Worm (Caenorhabditis elegans) whole organism, L2 larva: ENCODE measurements around the gene let-756.

ENCODE experiments used
- C34F6.9 ChIP-seq: fragments of 150-350 bp; optimal IDR thresholded peaks from 2 replicates; lab custom pipeline; 2014; ENCODE audit warnings: missing biosample characterization, missing genetic modification characterization
- F13H6.1 ChIP-seq: sonication (generic microtip); optimal IDR thresholded peaks from 2 replicates; lab custom pipeline; 2016; ENCODE audit warnings: missing genetic modification characterization, missing compliant biosample characterization
- R02D3.7 ChIP-seq: fragments of 150-350 bp; optimal IDR thresholded peaks from 2 replicates; lab custom pipeline; 2014; ENCODE audit warnings: missing biosample characterization, missing genetic modification characterization
- ZK546.5 ChIP-seq: sonication (generic microtip); optimal IDR thresholded peaks from 2 replicates; lab custom pipeline; 2017; ENCODE audit warnings: missing biosample characterization, missing genetic modification characterization
- alr-1 ChIP-seq: fragments of 150-350 bp; optimal IDR thresholded peaks from 2 replicates; lab custom pipeline; 2014; ENCODE audit warnings: missing biosample characterization, missing genetic modification characterization
- aly-2 ChIP-seq: fragments of 150-350 bp; optimal IDR thresholded peaks from 2 replicates; lab custom pipeline; 2014; ENCODE audit warnings: missing biosample characterization, missing genetic modification characterization
- ama-1 ChIP-seq: fragments of 150-350 bp; optimal IDR thresholded peaks from 2 replicates; lab custom pipeline; 2018; ENCODE audit warnings: inconsistent platforms
- blmp-1 ChIP-seq: sonication (generic microtip); optimal IDR thresholded peaks from 2 replicates; lab custom pipeline; 2017; ENCODE audit warnings: missing genetic modification characterization, mild to moderate bottlenecking, missing compliant biosample characterization, antibody characterized with exemption, moderate library complexity; ENCODE audit not compliant: insufficient read depth
- ceh-82 ChIP-seq: fragments of 150-350 bp; optimal IDR thresholded peaks from 2 replicates; lab custom pipeline; 2014; ENCODE audit warnings: missing biosample characterization, missing genetic modification characterization
- crh-2 ChIP-seq: sonication (generic microtip); optimal IDR thresholded peaks from 2 replicates; lab custom pipeline; 2017; ENCODE audit warnings: missing biosample characterization, missing genetic modification characterization
- dmd-4 ChIP-seq: sonication (generic microtip); optimal IDR thresholded peaks from 2 replicates; lab custom pipeline; 2017; ENCODE audit warnings: missing biosample characterization, missing genetic modification characterization
- egl-27 ChIP-seq: sonication (generic microtip); optimal IDR thresholded peaks from 3 replicates; lab custom pipeline; 2017; ENCODE audit warnings: missing biosample characterization, missing genetic modification reagents, missing genetic modification characterization
- elt-1 ChIP-seq: fragments of 150-350 bp; optimal IDR thresholded peaks from 2 replicates; lab custom pipeline; 2014; ENCODE audit warnings: missing biosample characterization, missing genetic modification characterization
- elt-3 ChIP-seq: sonication (generic microtip); optimal IDR thresholded peaks from 2 replicates; lab custom pipeline; 2017; ENCODE audit warnings: missing biosample characterization, missing genetic modification characterization
- fos-1 ChIP-seq: fragments of 150-350 bp; optimal IDR thresholded peaks from 2 replicates; lab custom pipeline; 2014; ENCODE audit warnings: missing biosample characterization, missing genetic modification characterization
- gmeb-1 ChIP-seq: fragments of 150-350 bp; optimal IDR thresholded peaks from 2 replicates; lab custom pipeline; 2014; ENCODE audit warnings: missing biosample characterization, missing genetic modification characterization
- lin-13 ChIP-seq: fragments of 150-350 bp; optimal IDR thresholded peaks from 2 replicates; lab custom pipeline; 2014; ENCODE audit warnings: missing biosample characterization, missing genetic modification reagents, missing genetic modification characterization
- lin-39 ChIP-seq: fragments of 150-350 bp; optimal IDR thresholded peaks from 2 replicates; lab custom pipeline; 2014; ENCODE audit warnings: missing biosample characterization, missing genetic modification reagents, missing genetic modification characterization
- lsy-2 ChIP-seq, 2 experiments: fragments of 150-350 bp in 1 of 2; sonication (generic microtip) in 1 of 2; optimal IDR thresholded peaks; 2 replicates each; lab custom pipeline; 2014 to 2017; ENCODE audit warnings: missing biosample characterization in 2 of 2, missing genetic modification characterization in 2 of 2
- mab-5 ChIP-seq: fragments of 150-350 bp; optimal IDR thresholded peaks from 2 replicates; lab custom pipeline; 2014; ENCODE audit warnings: missing biosample characterization, missing genetic modification characterization
- mbf-1 ChIP-seq: sonication (generic microtip); optimal IDR thresholded peaks from 2 replicates; lab custom pipeline; 2017; ENCODE audit warnings: missing biosample characterization, missing genetic modification characterization
- mdl-1 ChIP-seq, 2 experiments: fragments of 150-350 bp in 1 of 2; sonication (generic microtip) in 1 of 2; optimal IDR thresholded peaks; 2 replicates each; lab custom pipeline; 2017; ENCODE audit warnings: missing biosample characterization in 2 of 2, missing genetic modification characterization in 2 of 2
- nhr-10 ChIP-seq: sonication (generic microtip); optimal IDR thresholded peaks from 2 replicates; lab custom pipeline; 2017; ENCODE audit warnings: missing biosample characterization, missing genetic modification characterization
- nhr-11 ChIP-seq: fragments of 150-350 bp; optimal IDR thresholded peaks from 2 replicates; lab custom pipeline; 2014; ENCODE audit warnings: missing biosample characterization, missing genetic modification characterization
- nhr-12 ChIP-seq: fragments of 150-350 bp; optimal IDR thresholded peaks from 2 replicates; lab custom pipeline; 2014; ENCODE audit warnings: missing biosample characterization, missing genetic modification characterization
- nhr-129 ChIP-seq: fragments of 150-350 bp; optimal IDR thresholded peaks from 2 replicates; lab custom pipeline; 2014; ENCODE audit warnings: missing biosample characterization, missing genetic modification characterization
- nhr-21 ChIP-seq: fragments of 150-350 bp; optimal IDR thresholded peaks from 2 replicates; lab custom pipeline; 2014; ENCODE audit warnings: missing biosample characterization, missing genetic modification characterization
- nhr-237 ChIP-seq: fragments of 150-350 bp; optimal IDR thresholded peaks from 2 replicates; lab custom pipeline; 2014; ENCODE audit warnings: missing biosample characterization, missing genetic modification characterization
- nhr-25 ChIP-seq: fragments of 150-350 bp; sonication (generic microtip); optimal IDR thresholded peaks from 3 replicates; lab custom pipeline; 2014; ENCODE audit warnings: missing biosample characterization, missing genetic modification characterization
- nhr-6 ChIP-seq: fragments of 150-350 bp; optimal IDR thresholded peaks from 2 replicates; lab custom pipeline; 2014; ENCODE audit warnings: missing biosample characterization, missing genetic modification characterization
- nhr-77 ChIP-seq: fragments of 150-350 bp; optimal IDR thresholded peaks from 2 replicates; lab custom pipeline; 2014; ENCODE audit warnings: missing biosample characterization, missing genetic modification characterization
- peb-1 ChIP-seq: fragments of 150-350 bp; optimal IDR thresholded peaks from 2 replicates; lab custom pipeline; 2014; ENCODE audit warnings: missing biosample characterization, missing genetic modification characterization
- skn-1 ChIP-seq: sonication (generic microtip); optimal IDR thresholded peaks from 2 replicates; lab custom pipeline; 2017; ENCODE audit warnings: missing biosample characterization, missing genetic modification characterization
- sma-3 ChIP-seq: sonication (generic microtip); optimal IDR thresholded peaks from 2 replicates; lab custom pipeline; 2016; ENCODE audit warnings: missing genetic modification reagents, missing genetic modification characterization, missing compliant biosample characterization
- sma-9 ChIP-seq, 2 experiments: fragments of 150-350 bp in 1 of 2; sonication (generic microtip) in 1 of 2; optimal IDR thresholded peaks; 2 replicates each; lab custom pipeline; 2014 to 2016; ENCODE audit warnings: missing genetic modification characterization in 2 of 2, mild to moderate bottlenecking in 1 of 2, missing biosample characterization in 1 of 2, missing compliant biosample characterization in 1 of 2, missing genetic modification reagents in 1 of 2, moderate library complexity in 1 of 2
- snpc-4 ChIP-seq: fragments of 150-350 bp; optimal IDR thresholded peaks from 2 replicates; lab custom pipeline; 2014; ENCODE audit warnings: missing biosample characterization, missing genetic modification characterization
- unc-39 ChIP-seq: fragments of 150-350 bp; optimal IDR thresholded peaks from 2 replicates; lab custom pipeline; 2014; ENCODE audit warnings: missing biosample characterization, missing genetic modification characterization
- unc-55 ChIP-seq: fragments of 150-350 bp; sonication (generic microtip); optimal IDR thresholded peaks from 3 replicates; lab custom pipeline; 2014; ENCODE audit warnings: missing biosample characterization, missing genetic modification reagents, missing genetic modification characterization
- unc-62 ChIP-seq: fragments of 150-350 bp; optimal IDR thresholded peaks from 2 replicates; lab custom pipeline; 2014; ENCODE audit warnings: missing biosample characterization, missing genetic modification reagents, missing genetic modification characterization
- zag-1 ChIP-seq: fragments of 150-350 bp; optimal IDR thresholded peaks from 2 replicates; lab custom pipeline; 2014; ENCODE audit warnings: missing biosample characterization, missing genetic modification characterization
- ztf-4 ChIP-seq: fragments of 150-350 bp; optimal IDR thresholded peaks from 2 replicates; lab custom pipeline; 2014; ENCODE audit warnings: missing biosample characterization, missing genetic modification characterization

The let-756 gene

ce11 chrIII:6402810-6403209 lies 4.1 kb upstream of the let-756 start:
- no peak for TF ChIP-seq mbf-1
- TF ChIP-seq sma-9 (GFP tag; optimal IDR thresholded peaks at IDR 0.05; lab: Kevin White, UChicago): no peak
- no peak for TF ChIP-seq sma-9 (tag; optimal IDR thresholded peaks at IDR 0.05; lab: Kevin White, UChicago)
- no peak for TF ChIP-seq snpc-4 (tag; lab: Kevin White, UChicago)
- no peak for TF ChIP-seq mab-5 (tag; lab: Kevin White, UChicago)
- no peak for TF ChIP-seq nhr-25
- TF ChIP-seq ztf-4 (tag; lab: Kevin White, UChicago): no peak
- TF ChIP-seq unc-39: no peak
- TF ChIP-seq nhr-12 (tag; lab: Kevin White, UChicago): no peak
- TF ChIP-seq nhr-237 (tag; lab: Kevin White, UChicago): no peak
- TF ChIP-seq nhr-11: no peak
- no peak for TF ChIP-seq F13H6.1 (tag; lab: Kevin White, UChicago)
- no peak for TF ChIP-seq ceh-82 (tag; lab: Kevin White, UChicago)
- no peak for TF ChIP-seq unc-55 (GFP tag; lab: Kevin White, UChicago)
- TF ChIP-seq nhr-10 (tag; lab: Kevin White, UChicago): no peak
- TF ChIP-seq elt-1 (tag; lab: Kevin White, UChicago): no peak
- no peak for TF ChIP-seq elt-3 (tag; lab: Kevin White, UChicago)
- no peak for TF ChIP-seq lsy-2 (tag; optimal IDR thresholded peaks at IDR 0.05; lab: Kevin White, UChicago)
- no peak for TF ChIP-seq unc-62 (GFP tag; lab: Kevin White, UChicago)
- TF ChIP-seq egl-27 (tag; lab: Kevin White, UChicago): no peak
- no peak for TF ChIP-seq alr-1 (tag; lab: Kevin White, UChicago)
- TF ChIP-seq, all 48 proteins: peak for 0

- TF ChIP-seq snpc-4 (tag; lab: Kevin White, UChicago) (no peak), lin-13 (peak; percentile 3), C34F6.9 (tag; lab: Kevin White, UChicago) (peak; percentile 10), lin-39 (peak; percentile 13), lsy-2 (tag; optimal IDR thresholded peaks at IDR 0.05; lab: Kevin White, UChicago) (peak in 1 of 2 experiments; percentile 47), ZK546.5 (tag; lab: Kevin White, UChicago) (no peak), mab-5 (tag; lab: Kevin White, UChicago) (peak; percentile 37), F13H6.1 (tag; lab: Kevin White, UChicago) (peak; percentile 58), sma-9 (GFP tag; optimal IDR thresholded peaks at IDR 0.05; lab: Kevin White, UChicago) (peak; percentile 30), sma-9 (tag; optimal IDR thresholded peaks at IDR 0.05; lab: Kevin White, UChicago) (no peak), zag-1 (no peak), R02D3.7 (tag; lab: Kevin White, UChicago) (no peak), crh-2 (tag; lab: Kevin White, UChicago) (no peak), nhr-11 (no peak), ztf-4 (tag; lab: Kevin White, UChicago) (peak; percentile 44), skn-1 (tag; lab: Kevin White, UChicago) (no peak), mbf-1 (no peak), nhr-21 (tag; lab: Kevin White, UChicago) (no peak), dmd-4 (tag; lab: Kevin White, UChicago) (no peak), mdl-1 (tag; optimal IDR thresholded peaks at IDR 0.05; lab: Kevin White, UChicago) (no peak), nhr-129 (tag; lab: Kevin White, UChicago) (peak; percentile 41), sma-3 (GFP tag; lab: Kevin White, UChicago) (no peak)
- TF ChIP-seq, all 48 proteins: peak for 9
These were observed 1.8 kb upstream of the let-756 start for ce11 chrIII:6405121-6405520.

ce11 chrIII:6411430-6411829 lies 4.5 kb downstream of the let-756 start:
- no peak for TF ChIP-seq C34F6.9 (tag; lab: Kevin White, UChicago)
- peak; percentile 39 for TF ChIP-seq crh-2 (tag; lab: Kevin White, UChicago)
- TF ChIP-seq fos-1 (tag; lab: Kevin White, UChicago): peak; percentile 3
- TF ChIP-seq lin-39: no peak
- TF ChIP-seq sma-9 (GFP tag; optimal IDR thresholded peaks at IDR 0.05; lab: Kevin White, UChicago): peak; percentile 20
- TF ChIP-seq sma-9 (tag; optimal IDR thresholded peaks at IDR 0.05; lab: Kevin White, UChicago): no peak

ce11 chrIII:6411914-6412313 lies 5.0 kb downstream of the let-756 start, which contains the start of gene C05D11.5:
C05D11.5 (minus strand) TSS chrIII:6412014.
- TF ChIP-seq zag-1 (no peak), unc-55 (GFP tag; lab: Kevin White, UChicago) (no peak), ama-1 (no peak), lsy-2 (tag; optimal IDR thresholded peaks at IDR 0.05; lab: Kevin White, UChicago) (no peak), elt-1 (tag; lab: Kevin White, UChicago) (no peak), gmeb-1 (tag; lab: Kevin White, UChicago) (no peak), nhr-77 (no peak), nhr-237 (tag; lab: Kevin White, UChicago) (no peak), egl-27 (tag; lab: Kevin White, UChicago) (no peak), nhr-6 (no peak), ceh-82 (tag; lab: Kevin White, UChicago) (no peak), mdl-1 (tag; optimal IDR thresholded peaks at IDR 0.05; lab: Kevin White, UChicago) (no peak), blmp-1 (tag; lab: Kevin White, UChicago) (no peak), lin-13 (no peak), fos-1 (tag; lab: Kevin White, UChicago) (no peak), snpc-4 (tag; lab: Kevin White, UChicago) (no peak), aly-2 (tag; lab: Kevin White, UChicago) (no peak), peb-1 (tag; lab: Kevin White, UChicago) (no peak)
